Fruit fly (Drosophila melanogaster) whole organism, adult: ENCODE data around the gene CG10730.

ENCODE experiments used
- CG11617 ChIP-seq: fragments of 200-800 bp; sonication (Bioruptor generic); optimal IDR thresholded peaks from 2 replicates; lab custom pipeline; 2017; ENCODE audit warnings: mild to moderate bottlenecking, missing biosample characterization, missing genetic modification reagents, missing genetic modification characterization
- CG12768 ChIP-seq: fragments of 200-800 bp; sonication (Bioruptor generic); optimal IDR thresholded peaks from 2 replicates; lab custom pipeline; 2017; ENCODE audit warnings: missing biosample characterization, missing genetic modification characterization, mild to moderate bottlenecking, moderate library complexity, missing genetic modification reagents
- CG14711 ChIP-seq: fragments of 200-800 bp; sonication (Bioruptor generic); optimal IDR thresholded peaks from 2 replicates; lab custom pipeline; 2018; ENCODE audit warnings: missing biosample characterization, mild to moderate bottlenecking, missing genetic modification characterization, moderate library complexity
- CG1620 ChIP-seq: fragments of 200-800 bp; sonication (Bioruptor generic); optimal IDR thresholded peaks from 2 replicates; lab custom pipeline; 2016; ENCODE audit warnings: missing biosample characterization, missing genetic modification characterization
- CG7101 ChIP-seq: fragments of 200-800 bp; sonication (Bioruptor generic); optimal IDR thresholded peaks from 2 replicates; lab custom pipeline; 2018; ENCODE audit warnings: missing biosample characterization, mild to moderate bottlenecking, missing genetic modification characterization, moderate library complexity
- Clk ChIP-seq: fragments of 200-800 bp; sonication (Bioruptor generic); optimal IDR thresholded peaks from 2 replicates; lab custom pipeline; 2017; ENCODE audit warnings: missing biosample characterization, missing genetic modification characterization
- Crg-1 ChIP-seq: fragments of 200-800 bp; sonication (Bioruptor generic); optimal IDR thresholded peaks from 2 replicates; lab custom pipeline; 2016; ENCODE audit warnings: missing biosample characterization, missing genetic modification characterization
- Mnt ChIP-seq: fragments of 200-800 bp; sonication (Bioruptor generic); optimal IDR thresholded peaks from 2 replicates; lab custom pipeline; 2016; ENCODE audit warnings: missing biosample characterization, mild to moderate bottlenecking, missing genetic modification characterization
- cic ChIP-seq: fragments of 200-800 bp; sonication (Bioruptor generic); optimal IDR thresholded peaks from 2 replicates; lab custom pipeline; 2017; ENCODE audit warnings: missing biosample characterization, mild to moderate bottlenecking, missing genetic modification characterization, moderate library complexity
- kay ChIP-seq: fragments of 200-800 bp; sonication (Bioruptor generic); peaks from one replicate; lab custom pipeline; 2016; ENCODE audit warnings: missing biosample characterization, missing genetic modification characterization, borderline replicate concordance
- ovo ChIP-seq: fragments of 200-800 bp; sonication (Bioruptor generic); optimal IDR thresholded peaks from 2 replicates; lab custom pipeline; 2016; ENCODE audit warnings: missing biosample characterization, missing genetic modification characterization
- pad ChIP-seq: fragments of 200-800 bp; sonication (Bioruptor generic); optimal IDR thresholded peaks from 3 replicates; lab custom pipeline; 2017; ENCODE audit warnings: missing biosample characterization, missing genetic modification characterization, mild to moderate bottlenecking, moderate library complexity, missing genetic modification reagents
- tj ChIP-seq: fragments of 200-800 bp; sonication (Bioruptor generic); optimal IDR thresholded peaks from 3 replicates; lab custom pipeline; 2017; ENCODE audit warnings: missing biosample characterization, mild to moderate bottlenecking, missing genetic modification characterization, moderate library complexity
- toe ChIP-seq: fragments of 200-800 bp; sonication (Bioruptor generic); optimal IDR thresholded peaks from 2 replicates; lab custom pipeline; 2016; ENCODE audit warnings: missing biosample characterization, missing genetic modification characterization

DNA sequence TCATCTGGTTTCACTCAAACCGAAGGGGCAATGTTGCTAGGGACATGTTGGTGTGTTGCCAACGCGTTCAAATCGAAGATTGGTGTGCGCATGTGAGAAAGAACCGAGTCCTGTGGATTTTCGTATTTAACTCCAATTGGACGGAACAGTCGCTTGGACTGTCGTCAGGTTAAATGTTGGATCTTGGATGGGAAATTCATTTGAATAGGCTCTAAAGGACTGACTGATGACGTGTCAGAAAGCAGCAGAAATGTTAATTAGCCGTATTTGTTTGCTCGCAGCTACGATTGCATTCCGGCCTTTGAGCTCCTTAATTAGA is 49.2 kb upstream of the CG10730 start:
- TF ChIP-seq tj (GFP tag; lab: Kevin White, UChicago) = no peak
- no peak for TF ChIP-seq pad
- TF ChIP-seq kay = no peak
- no peak for TF ChIP-seq cic (GFP tag; lab: Kevin White, UChicago)
- no peak for TF ChIP-seq Clk (GFP tag; lab: Kevin White, UChicago)
- no peak for TF ChIP-seq ovo (GFP tag; lab: Kevin White, UChicago)
- TF ChIP-seq CG7101 (tag; lab: Kevin White, UChicago) = no peak
- no peak for TF ChIP-seq Crg-1 (GFP tag; lab: Kevin White, UChicago)
- no peak for TF ChIP-seq CG14711
- no peak for TF ChIP-seq Mnt (GFP tag; lab: Kevin White, UChicago)
- TF ChIP-seq CG12768 = no peak
- no peak for TF ChIP-seq CG1620
- no peak for TF ChIP-seq CG11617
- no peak for TF ChIP-seq toe (GFP tag; lab: Kevin White, UChicago)
